Fruit fly (Drosophila melanogaster): ENCODE measurements around the gene CG34357.

Gene CG34357

dm6 chr3R:4446455-4447224 lies 111.2 kb downstream of the CG34357 start:
- TF ChIP-seq gl (tag; optimal IDR thresholded peaks at IDR 0.05) (no peak), EcR (GFP tag; optimal IDR thresholded peaks at IDR 0.05) (peak; percentile 59)

- TF ChIP-seq CG34367 (tag; optimal IDR thresholded peaks at IDR 0.05): no peak
- no peak for TF ChIP-seq Pif1B (GFP tag; optimal IDR thresholded peaks at IDR 0.05)
- TF ChIP-seq CG13204 (GFP tag; optimal IDR thresholded peaks at IDR 0.05): no peak
- TF ChIP-seq Pif1A (GFP tag; optimal IDR thresholded peaks at IDR 0.05): no peak
- no peak for TF ChIP-seq CG8159 (tag; optimal IDR thresholded peaks at IDR 0.05)
- TF ChIP-seq EcR (GFP tag; optimal IDR thresholded peaks at IDR 0.05): no peak
- no peak for TF ChIP-seq D1 (tag; optimal IDR thresholded peaks at IDR 0.05)
- TF ChIP-seq rn (GFP tag; IDR thresholded peaks at IDR 0.05): no peak
- no peak for TF ChIP-seq CG32121 (GFP tag; IDR thresholded peaks at IDR 0.05)
- TF ChIP-seq CG10348 (GFP tag; IDR thresholded peaks at IDR 0.05): no peak
- TF ChIP-seq CG17806 (tag; optimal IDR thresholded peaks at IDR 0.05): no peak
- no peak for TF ChIP-seq gl (tag; optimal IDR thresholded peaks at IDR 0.05)
- no peak for TF ChIP-seq Snoo (tag; optimal IDR thresholded peaks at IDR 0.05)
- no peak for TF ChIP-seq fd96Ca (GFP tag; IDR thresholded peaks at IDR 0.05)
Observed at dm6 chr3R:4445083-4445482, 112.8 kb downstream of the CG34357 start.

Measured in whole organism, pupa.